Worm (Caenorhabditis elegans) whole organism, early embryonic: Measurements from ENCODE around the gene W02H5.8.

Experiments
- B0310.2 ChIP-seq: sonication (generic microtip); optimal IDR thresholded peaks from 2 replicates; lab custom pipeline; 2016; ENCODE audit warnings: mild to moderate bottlenecking, missing genetic modification characterization, missing compliant biosample characterization
- F13C5.2 ChIP-seq: sonication (generic microtip); optimal IDR thresholded peaks from 2 replicates; lab custom pipeline; 2017; ENCODE audit warnings: mild to moderate bottlenecking, missing genetic modification characterization, inconsistent platforms, missing compliant biosample characterization
- aly-1 ChIP-seq: sonication (generic microtip); optimal IDR thresholded peaks from 2 replicates; lab custom pipeline; 2016; ENCODE audit warnings: missing genetic modification characterization, missing compliant biosample characterization
- ama-1 ChIP-seq: fragments of 150-350 bp; optimal IDR thresholded peaks from 2 replicates; lab custom pipeline; 2014
- ceh-13 ChIP-seq: fragments of 200-800 bp; sonication (Bioruptor generic); optimal IDR thresholded peaks from 2 replicates; lab custom pipeline; 2018; ENCODE audit warnings: mild to moderate bottlenecking, missing genetic modification characterization, missing compliant biosample characterization
- ceh-36 ChIP-seq: sonication (generic microtip); optimal IDR thresholded peaks from 2 replicates; lab custom pipeline; 2016; ENCODE audit warnings: missing genetic modification characterization, inconsistent platforms, missing compliant biosample characterization
- ets-7 ChIP-seq: sonication (generic microtip); optimal IDR thresholded peaks from 2 replicates; lab custom pipeline; 2016; ENCODE audit warnings: missing genotype, missing genetic modification characterization, missing compliant biosample characterization
- flt-1 ChIP-seq: fragments of 200-800 bp; sonication (Bioruptor generic); IDR thresholded peaks from 2 replicates; pipeline ENCODE4 v1.3.6; 2022; ENCODE audit warnings: missing genetic modification characterization, missing compliant biosample characterization
- hmbx-1 ChIP-seq: sonication (generic microtip); optimal IDR thresholded peaks from 2 replicates; lab custom pipeline; 2016; ENCODE audit warnings: mild to moderate bottlenecking, missing genetic modification characterization, missing compliant biosample characterization
- hmg-4 ChIP-seq: fragments of 200-800 bp; sonication (Bioruptor generic); optimal IDR thresholded peaks from 2 replicates; lab custom pipeline; 2018; ENCODE audit warnings: mild to moderate bottlenecking, missing genetic modification characterization, missing compliant biosample characterization
- hnd-1 ChIP-seq: sonication (generic microtip); optimal IDR thresholded peaks from 2 replicates; lab custom pipeline; 2016; ENCODE audit warnings: missing genetic modification characterization, missing compliant biosample characterization
- pes-1 ChIP-seq: fragments of 200-800 bp; sonication (Bioruptor generic); IDR thresholded peaks from 2 replicates; pipeline ENCODE4 v1.3.6; 2022; ENCODE audit warnings: missing genetic modification reagents, missing genetic modification characterization, missing compliant biosample characterization
- scrt-1 ChIP-seq: fragments of 200-800 bp; sonication (Bioruptor generic); IDR thresholded peaks from 2 replicates; pipeline ENCODE4 v1.3.6; 2022; ENCODE audit warnings: missing genetic modification characterization, missing compliant biosample characterization
- sea-1 ChIP-seq: fragments of 200-800 bp; sonication (Bioruptor generic); conservative IDR thresholded peaks from 2 replicates; pipeline ENCODE4 v1.3.6; 2022; ENCODE audit warnings: missing genetic modification characterization, missing compliant biosample characterization
- tbx-11 ChIP-seq: fragments of 200-800 bp; sonication (Bioruptor generic); IDR thresholded peaks from 2 replicates; pipeline ENCODE4 v1.3.6; 2022; ENCODE audit warnings: missing genetic modification characterization, missing compliant biosample characterization
- tbx-37 ChIP-seq: fragments of 200-800 bp; sonication (Bioruptor generic); conservative IDR thresholded peaks from 2 replicates; pipeline ENCODE4 v1.3.6; 2022; ENCODE audit warnings: missing genetic modification reagents, missing genetic modification characterization, missing compliant biosample characterization
- tra-4 ChIP-seq: sonication (generic microtip); optimal IDR thresholded peaks from 2 replicates; lab custom pipeline; 2017; ENCODE audit warnings: missing genetic modification characterization, missing compliant biosample characterization

W02H5.8 gene

ce11 chrV:2621879-2622278, 30.6 kb downstream of the W02H5.8 start, which contains the start of gene srh-271:
srh-271 (minus strand) TSS chrV:2621979.
- TF ChIP-seq tbx-11 (GFP tag; lab: Robert Waterston, UW) (no peak), tbx-37 (GFP tag; lab: Robert Waterston, UW) (no peak), pes-1 (GFP tag; lab: Robert Waterston, UW) (no peak), sea-1 (GFP tag; lab: Robert Waterston, UW) (no peak), hmbx-1 (tag; lab: Kevin White, UChicago) (no peak), B0310.2 (tag; lab: Kevin White, UChicago) (no peak), ets-7 (tag; lab: Kevin White, UChicago) (no peak), scrt-1 (GFP tag; lab: Robert Waterston, UW) (no peak), tra-4 (tag; lab: Kevin White, UChicago) (no peak), aly-1 (tag; lab: Kevin White, UChicago) (no peak), hmg-4 (no peak), hnd-1 (tag; lab: Kevin White, UChicago) (no peak), F13C5.2 (tag; lab: Kevin White, UChicago) (no peak), ceh-13 (GFP tag; lab: Kevin White, UChicago) (no peak), ama-1 (lab: Kevin White, UChicago) (no peak)

DNA sequence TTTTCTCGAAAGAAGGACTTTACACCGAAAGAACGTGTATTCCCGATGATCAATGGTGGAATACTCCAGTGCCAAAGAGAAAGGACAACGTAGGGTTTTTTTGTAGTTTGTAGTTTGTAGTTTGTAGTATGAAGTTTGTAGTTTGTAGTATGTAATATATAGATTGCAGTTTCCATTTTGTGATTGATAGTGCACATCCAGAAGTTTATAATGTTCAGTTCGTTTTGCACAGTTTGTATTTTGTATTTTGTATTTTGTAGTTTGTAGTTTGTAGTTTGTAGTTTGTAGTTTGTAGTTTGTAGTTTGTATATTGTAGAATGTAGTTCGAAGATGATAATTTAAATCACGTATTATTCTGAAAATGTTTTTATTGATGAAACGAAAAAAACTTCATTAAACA, 35.0 kb downstream of the W02H5.8 start:
- TF ChIP-seq ceh-13 (GFP tag; lab: Kevin White, UChicago) (no peak), tra-4 (tag; lab: Kevin White, UChicago) (no peak), ama-1 (lab: Kevin White, UChicago) (no peak), tbx-11 (GFP tag; lab: Robert Waterston, UW) (0 out of 2 replicates have a peak, but pooled peaks have one; percentile 13), B0310.2 (tag; lab: Kevin White, UChicago) (no peak), hnd-1 (tag; lab: Kevin White, UChicago) (no peak)

DNA sequence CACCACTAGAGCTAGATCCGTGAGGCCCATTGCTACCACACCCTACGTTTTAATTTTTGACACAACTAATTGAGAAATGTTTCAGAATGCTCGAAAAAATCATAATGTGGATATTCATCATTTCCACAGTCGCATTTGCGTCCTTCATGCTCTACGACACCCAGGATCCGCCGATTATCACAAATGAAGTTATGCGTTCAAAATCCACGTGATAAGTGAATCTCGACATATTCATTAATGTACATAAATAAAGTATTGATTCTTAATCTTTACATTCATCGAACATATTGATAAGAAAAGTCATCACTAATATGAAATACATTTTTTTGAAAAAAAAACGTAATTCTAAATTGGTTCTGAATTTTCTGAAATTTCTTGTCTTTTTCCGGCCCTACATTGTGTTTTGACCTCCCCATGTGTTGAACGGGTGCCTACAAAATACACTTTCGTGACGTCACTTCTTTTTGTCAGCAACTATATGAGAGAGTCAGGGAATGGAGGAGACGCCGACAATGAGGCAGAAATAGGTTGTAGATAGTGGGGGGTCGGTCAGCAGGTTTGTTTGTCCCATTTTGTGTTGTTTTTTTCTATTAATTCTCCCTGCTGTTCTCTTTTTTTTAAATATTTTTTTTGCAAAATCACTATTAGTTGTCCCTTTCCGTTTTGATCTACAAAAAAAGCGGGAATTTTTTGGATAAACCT, 37.3 kb downstream of the W02H5.8 start, which contains the start of gene F53E10.1:
Gene F53E10.1, plus strand, starts transcription at position 325 of the 702 bp plus-strand sequence.
- TF ChIP-seq hmg-4 = no peak
- no peak for TF ChIP-seq tra-4 (tag; lab: Kevin White, UChicago)
- TF ChIP-seq pes-1 (GFP tag; lab: Robert Waterston, UW) = no peak
- no peak for TF ChIP-seq tbx-37 (GFP tag; lab: Robert Waterston, UW)
- TF ChIP-seq ceh-36 (tag; lab: Kevin White, UChicago) = no peak
- no peak for TF ChIP-seq hmbx-1 (tag; lab: Kevin White, UChicago)
- no peak for TF ChIP-seq sea-1 (GFP tag; lab: Robert Waterston, UW)
- no peak for TF ChIP-seq tbx-11 (GFP tag; lab: Robert Waterston, UW)
- TF ChIP-seq ceh-13 (GFP tag; lab: Kevin White, UChicago) = no peak
- no peak for TF ChIP-seq hnd-1 (tag; lab: Kevin White, UChicago)
- no peak for TF ChIP-seq ets-7 (tag; lab: Kevin White, UChicago)

DNA sequence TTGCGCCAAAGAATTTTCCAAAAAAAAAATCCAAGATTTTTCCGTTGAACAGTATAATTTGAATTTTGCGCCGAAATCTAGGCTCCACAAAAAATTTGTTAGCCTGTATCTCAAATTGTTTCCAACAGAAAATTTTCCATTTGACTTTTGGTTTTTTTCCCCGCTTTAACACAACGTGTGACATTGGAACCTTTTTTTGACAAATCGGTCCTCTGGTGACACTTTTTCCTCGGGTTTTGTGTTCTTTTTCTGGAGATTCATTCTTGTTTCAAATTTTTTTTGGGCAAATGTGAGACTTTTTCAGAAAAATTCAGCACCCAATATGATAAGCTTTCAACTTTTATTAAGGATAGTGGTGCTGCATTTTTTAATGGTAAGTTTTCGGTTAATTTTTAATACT, 44.1 kb downstream of the W02H5.8 start, which contains the start of gene acr-17:
Gene acr-17, plus strand, starts transcription at position 301 of the 400 bp plus-strand sequence.
- TF ChIP-seq aly-1 (tag; lab: Kevin White, UChicago) = no peak
- no peak for TF ChIP-seq pes-1 (GFP tag; lab: Robert Waterston, UW)
- TF ChIP-seq B0310.2 (tag; lab: Kevin White, UChicago) = no peak
- TF ChIP-seq tbx-37 (GFP tag; lab: Robert Waterston, UW) = no peak
- TF ChIP-seq tbx-11 (GFP tag; lab: Robert Waterston, UW) = no peak
- no peak for TF ChIP-seq ceh-36 (tag; lab: Kevin White, UChicago)
- no peak for TF ChIP-seq ceh-13 (GFP tag; lab: Kevin White, UChicago)
- no peak for TF ChIP-seq tra-4 (tag; lab: Kevin White, UChicago)
- no peak for TF ChIP-seq scrt-1 (GFP tag; lab: Robert Waterston, UW)
- no peak for TF ChIP-seq hmbx-1 (tag; lab: Kevin White, UChicago)
- TF ChIP-seq hmg-4 = no peak
- no peak for TF ChIP-seq flt-1
- no peak for TF ChIP-seq sea-1 (GFP tag; lab: Robert Waterston, UW)
- TF ChIP-seq hnd-1 (tag; lab: Kevin White, UChicago) = no peak

DNA sequence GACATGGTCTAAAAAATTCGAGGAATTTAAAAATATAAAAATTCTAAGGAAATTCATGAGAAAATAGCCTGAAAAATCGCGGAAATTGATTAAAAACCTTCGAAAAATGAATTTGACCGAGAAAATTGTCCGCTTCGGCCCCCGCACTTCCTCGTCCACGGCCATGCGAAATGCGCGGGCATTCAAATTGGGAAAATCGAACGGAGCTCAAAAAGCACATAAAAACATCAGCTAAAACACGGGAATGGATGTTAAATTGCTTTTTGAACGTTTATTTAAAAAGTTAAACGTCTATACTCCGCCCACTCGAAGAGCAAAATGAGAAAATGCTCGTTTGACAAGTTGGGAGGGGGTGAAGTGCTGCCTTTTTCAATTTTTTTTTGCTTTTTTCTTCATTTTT, 49.4 kb downstream of the W02H5.8 start, which contains the start of gene F53E10.6:
Gene F53E10.6, minus strand, starts transcription at position 8 of the 400 bp plus-strand sequence.
- no peak for TF ChIP-seq B0310.2 (tag; lab: Kevin White, UChicago)
- peak; percentile 53; the same call in 1 of the 2 replicates for TF ChIP-seq pes-1 (GFP tag; lab: Robert Waterston, UW)
- TF ChIP-seq ets-7 (tag; lab: Kevin White, UChicago) = no peak
- TF ChIP-seq hnd-1 (tag; lab: Kevin White, UChicago) = no peak
- TF ChIP-seq tbx-11 (GFP tag; lab: Robert Waterston, UW) = 0 out of 2 replicates have a peak, but pooled peaks have one; percentile 16
- no peak for TF ChIP-seq sea-1 (GFP tag; lab: Robert Waterston, UW)
- TF ChIP-seq tbx-37 (GFP tag; lab: Robert Waterston, UW) = peak; percentile 60; the same call in 1 of the 2 replicates

DNA sequence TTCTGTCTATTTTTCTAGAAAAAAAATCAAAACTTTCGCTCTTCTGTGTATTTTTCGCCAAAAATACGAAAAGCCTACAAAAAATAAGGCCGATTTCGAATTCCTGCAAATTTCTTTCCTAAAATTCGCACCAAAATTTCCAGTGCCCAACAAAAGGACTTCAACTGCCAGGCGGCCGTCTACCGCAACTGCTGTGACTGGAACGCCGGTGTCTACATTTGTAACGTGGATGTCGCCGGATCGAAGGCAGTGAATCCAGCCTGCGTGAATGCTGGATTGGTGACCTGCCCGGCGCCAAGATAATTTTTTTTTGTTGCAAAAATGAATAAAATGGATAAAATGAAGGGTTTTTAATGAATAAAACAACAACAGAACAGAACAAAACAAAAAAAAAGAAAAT, 50.6 kb downstream of the W02H5.8 start:
- TF ChIP-seq pes-1 (GFP tag; lab: Robert Waterston, UW) = no peak
- TF ChIP-seq tbx-37 (GFP tag; lab: Robert Waterston, UW) = no peak
- no peak for TF ChIP-seq scrt-1 (GFP tag; lab: Robert Waterston, UW)
- TF ChIP-seq ets-7 (tag; lab: Kevin White, UChicago) = no peak
- no peak for TF ChIP-seq flt-1
- TF ChIP-seq hmg-4 = no peak
- TF ChIP-seq aly-1 (tag; lab: Kevin White, UChicago) = no peak
- TF ChIP-seq ceh-13 (GFP tag; lab: Kevin White, UChicago) = no peak
- TF ChIP-seq ama-1 (lab: Kevin White, UChicago) = no peak
- TF ChIP-seq tbx-11 (GFP tag; lab: Robert Waterston, UW) = no peak
- TF ChIP-seq hmbx-1 (tag; lab: Kevin White, UChicago) = no peak
- TF ChIP-seq ceh-36 (tag; lab: Kevin White, UChicago) = no peak
- TF ChIP-seq tra-4 (tag; lab: Kevin White, UChicago) = no peak
- no peak for TF ChIP-seq hnd-1 (tag; lab: Kevin White, UChicago)
- TF ChIP-seq B0310.2 (tag; lab: Kevin White, UChicago) = no peak
- TF ChIP-seq F13C5.2 (tag; lab: Kevin White, UChicago) = no peak
- TF ChIP-seq sea-1 (GFP tag; lab: Robert Waterston, UW) = no peak
